Fruit fly (Drosophila melanogaster) whole organism, embryonic: ENCODE results near the gene CG5568.

Experiments used
- Adf1 ChIP-seq: fragments of 200-800 bp; sonication (Bioruptor generic); IDR thresholded peaks from 2 replicates; pipeline ENCODE4 v1.3.6; 2022; ENCODE audit warnings: missing biosample characterization, missing genetic modification characterization
- Bgb ChIP-seq: fragments of 200-800 bp; sonication (Bioruptor generic); IDR thresholded peaks from 2 replicates; pipeline ENCODE4 v1.3.6; 2022; ENCODE audit warnings: missing biosample characterization, missing genetic modification characterization; ENCODE audit not compliant: partially characterized antibody
- C15 ChIP-seq: fragments of 200-800 bp; sonication (Bioruptor generic); IDR thresholded peaks from 3 replicates; pipeline ENCODE4 v1.3.6; 2022; ENCODE audit warnings: missing biosample characterization, missing genetic modification characterization
- CG13775 ChIP-seq: fragments of 200-800 bp; sonication (Bioruptor generic); optimal IDR thresholded peaks from 3 replicates; lab custom pipeline; 2017; ENCODE audit warnings: missing biosample characterization, mild to moderate bottlenecking, missing genetic modification characterization
- CG14441 ChIP-seq: fragments of 200-800 bp; sonication (Bioruptor generic); IDR thresholded peaks from 2 replicates; pipeline ENCODE4 v1.3.6; 2022; ENCODE audit warnings: missing biosample characterization, missing genetic modification characterization
- CG17385 ChIP-seq: fragments of 200-800 bp; sonication (Bioruptor generic); optimal IDR thresholded peaks from 3 replicates; lab custom pipeline; 2018; ENCODE audit warnings: missing biosample characterization, mild to moderate bottlenecking, missing genetic modification characterization
- CG17568 ChIP-seq: fragments of 200-800 bp; sonication (Bioruptor generic); optimal IDR thresholded peaks from 2 replicates; lab custom pipeline; 2018; ENCODE audit warnings: missing biosample characterization, mild to moderate bottlenecking, missing genetic modification characterization, moderate library complexity
- CG18599 ChIP-seq: fragments of 200-800 bp; sonication (Bioruptor generic); optimal IDR thresholded peaks from 3 replicates; lab custom pipeline; 2017; ENCODE audit warnings: missing biosample characterization, missing genetic modification characterization, mild to moderate bottlenecking, moderate library complexity, missing genetic modification reagents
- CG2116 ChIP-seq: fragments of 200-800 bp; sonication (Bioruptor generic); optimal IDR thresholded peaks from 3 replicates; lab custom pipeline; 2018; ENCODE audit warnings: missing biosample characterization, mild to moderate bottlenecking, missing genetic modification characterization
- CG3163 ChIP-seq: fragments of 200-800 bp; sonication (Bioruptor generic); optimal IDR thresholded peaks from 3 replicates; lab custom pipeline; 2016; ENCODE audit warnings: missing biosample characterization, missing genetic modification characterization
- CG42726 ChIP-seq: fragments of 200-800 bp; sonication (Bioruptor generic); IDR thresholded peaks from 2 replicates; pipeline ENCODE4 v1.3.6; 2022; ENCODE audit warnings: missing biosample characterization, missing genetic modification characterization; ENCODE audit not compliant: partially characterized antibody
- CG4730 ChIP-seq: fragments of 200-800 bp; sonication (Bioruptor generic); IDR thresholded peaks from 2 replicates; pipeline ENCODE4 v1.3.6; 2022; ENCODE audit warnings: missing biosample characterization, missing genetic modification characterization
- CG6254 ChIP-seq: fragments of 200-800 bp; sonication (Bioruptor generic); optimal IDR thresholded peaks from 3 replicates; lab custom pipeline; 2017; ENCODE audit warnings: mild to moderate bottlenecking, missing biosample characterization, missing genetic modification reagents, missing genetic modification characterization
- CG7786 ChIP-seq: fragments of 200-800 bp; sonication (Bioruptor generic); optimal IDR thresholded peaks from 2 replicates; lab custom pipeline; 2016; ENCODE audit warnings: missing biosample characterization, missing genetic modification characterization
- CG8388 ChIP-seq: fragments of 200-800 bp; sonication (Bioruptor generic); optimal IDR thresholded peaks from 2 replicates; lab custom pipeline; 2019; ENCODE audit warnings: missing biosample characterization, mild to moderate bottlenecking, missing genetic modification characterization, moderate library complexity
- Deaf1 ChIP-seq: fragments of 200-800 bp; optimal IDR thresholded peaks from 3 replicates; lab custom pipeline; 2019; ENCODE audit warnings: missing biosample characterization, mild to moderate bottlenecking, missing genetic modification characterization, moderate library complexity
- Dfd ChIP-seq, 2 experiments: fragments of >200 bp; optimal IDR thresholded peaks; 2 replicates each; lab custom pipeline; 2017; ENCODE audit warnings: missing biosample characterization in 2 of 2, missing genetic modification characterization in 2 of 2
- Dll ChIP-seq: fragments of 200-800 bp; sonication (Bioruptor generic); IDR thresholded peaks from 4 replicates; pipeline ENCODE4 v1.3.6; 2022; ENCODE audit warnings: missing biosample characterization, missing genetic modification characterization; ENCODE audit not compliant: partially characterized antibody
- Dref ChIP-seq: fragments of 200-800 bp; sonication (Bioruptor generic); IDR thresholded peaks from 2 replicates; pipeline ENCODE4 v1.3.6; 2022; ENCODE audit warnings: missing biosample characterization, missing genetic modification characterization
- Drgx ChIP-seq: fragments of 200-800 bp; sonication (Bioruptor generic); IDR thresholded peaks from 2 replicates; pipeline ENCODE4 v1.3.6; 2022; ENCODE audit warnings: missing biosample characterization, missing genetic modification characterization
- E2f2 ChIP-seq: fragments of 200-800 bp; sonication (Bioruptor generic); IDR thresholded peaks from 2 replicates; pipeline ENCODE4 v1.3.6; 2022; ENCODE audit warnings: missing biosample characterization, missing genetic modification characterization
- ERR ChIP-seq: fragments of 200-800 bp; sonication (Bioruptor generic); optimal IDR thresholded peaks from 2 replicates; lab custom pipeline; 2016; ENCODE audit warnings: missing biosample characterization, missing genetic modification characterization
- Lhr ChIP-seq: fragments of 200-800 bp; sonication (Bioruptor generic); optimal IDR thresholded peaks from 3 replicates; lab custom pipeline; 2017; ENCODE audit warnings: mild to moderate bottlenecking, missing biosample characterization, missing genetic modification reagents, missing genetic modification characterization
- MESR4 ChIP-seq: fragments of 200-800 bp; sonication (Bioruptor generic); optimal IDR thresholded peaks from 2 replicates; lab custom pipeline; 2018; ENCODE audit warnings: missing biosample characterization, mild to moderate bottlenecking, missing genetic modification characterization, moderate library complexity
- Mes4 ChIP-seq: fragments of 200-800 bp; sonication (Bioruptor generic); optimal IDR thresholded peaks from 2 replicates; lab custom pipeline; 2016; ENCODE audit warnings: missing biosample characterization, missing genetic modification characterization
- NfI ChIP-seq: fragments of 200-800 bp; sonication (Bioruptor generic); optimal IDR thresholded peaks from 3 replicates; lab custom pipeline; 2018; ENCODE audit warnings: missing biosample characterization, mild to moderate bottlenecking, missing genetic modification characterization, moderate library complexity
- Scr ChIP-seq: fragments of 200-800 bp; sonication (Bioruptor generic); IDR thresholded peaks from 2 replicates; pipeline ENCODE4 v1.3.6; 2022; ENCODE audit warnings: missing biosample characterization, missing genetic modification characterization; ENCODE audit not compliant: partially characterized antibody
- Sry-δ ChIP-seq: fragments of 200-800 bp; sonication (Bioruptor generic); optimal IDR thresholded peaks from 2 replicates; lab custom pipeline; 2016; ENCODE audit warnings: missing biosample characterization, missing genetic modification characterization
- Stat92E ChIP-seq, 3 experiments: fragments of >200 bp in 2 of 3; fragments of 200-800 bp in 1 of 3; sonication (Bioruptor generic) in 1 of 3; optimal IDR thresholded peaks; 2 replicates each; lab custom pipeline; 2017 to 2019; ENCODE audit warnings: missing biosample characterization in 3 of 3, missing genetic modification characterization in 3 of 3, mild to moderate bottlenecking in 1 of 3, moderate library complexity in 1 of 3
- Trl ChIP-seq, 3 experiments: fragments of >200 bp in 2 of 3; fragments of 200-800 bp in 1 of 3; sonication (Bioruptor generic) in 1 of 3; optimal IDR thresholded peaks; 2 replicates in 1 of 3; 3 replicates in 2 of 3; lab custom pipeline; 2016 to 2017; ENCODE audit warnings: missing biosample characterization in 1 of 3, missing genetic modification characterization in 1 of 3
- amos ChIP-seq: fragments of 200-800 bp; sonication (Bioruptor generic); IDR thresholded peaks from 2 replicates; pipeline ENCODE4 v1.3.6; 2022; ENCODE audit warnings: missing biosample characterization, missing genetic modification characterization; ENCODE audit not compliant: partially characterized antibody
- ase ChIP-seq: fragments of 200-800 bp; sonication (Bioruptor generic); IDR thresholded peaks from 3 replicates; pipeline ENCODE4 v1.3.6; 2022; ENCODE audit warnings: missing biosample characterization, missing genetic modification characterization
- cato ChIP-seq: fragments of 200-800 bp; sonication (Bioruptor generic); optimal IDR thresholded peaks from 2 replicates; lab custom pipeline; 2016; ENCODE audit warnings: missing biosample characterization, missing genetic modification characterization, borderline replicate concordance
- chif ChIP-seq, 2 experiments: fragments of 200-800 bp; sonication (Bioruptor generic); optimal IDR thresholded peaks; 3 replicates each; lab custom pipeline; 2016; ENCODE audit warnings: missing biosample characterization in 2 of 2, missing genetic modification characterization in 2 of 2
- chinmo ChIP-seq: fragments of 200-800 bp; sonication (Bioruptor generic); IDR thresholded peaks from 4 replicates; pipeline ENCODE4 v1.3.6; 2022; ENCODE audit warnings: missing biosample characterization, missing genetic modification characterization; ENCODE audit not compliant: partially characterized antibody
- ci ChIP-seq: fragments of 200-800 bp; sonication (Bioruptor generic); IDR thresholded peaks from 3 replicates; pipeline ENCODE4 v1.3.6; 2022; ENCODE audit warnings: missing biosample characterization, missing genetic modification characterization
- da ChIP-seq: fragments of 200-800 bp; sonication (Bioruptor generic); optimal IDR thresholded peaks from 2 replicates; lab custom pipeline; 2016; ENCODE audit warnings: missing biosample characterization, missing genetic modification characterization
- disco-r ChIP-seq: fragments of 200-800 bp; sonication (Bioruptor generic); optimal IDR thresholded peaks from 2 replicates; lab custom pipeline; 2016; ENCODE audit warnings: missing biosample characterization, missing genetic modification characterization
- gt ChIP-seq: fragments of 200-800 bp; sonication (Bioruptor generic); IDR thresholded peaks from 2 replicates; pipeline ENCODE4 v1.3.6; 2022; ENCODE audit warnings: missing biosample characterization, missing genetic modification characterization
- inv ChIP-seq: fragments of 200-800 bp; sonication (Bioruptor generic); IDR thresholded peaks from 2 replicates; pipeline ENCODE4 v1.3.6; 2022; ENCODE audit warnings: missing biosample characterization, missing genetic modification characterization; ENCODE audit not compliant: partially characterized antibody
- knrl ChIP-seq: fragments of 200-800 bp; sonication (Bioruptor generic); IDR thresholded peaks from 3 replicates; pipeline ENCODE4 v1.3.6; 2022; ENCODE audit warnings: missing biosample characterization, missing genetic modification characterization; ENCODE audit not compliant: partially characterized antibody
- nau ChIP-seq: fragments of 200-800 bp; sonication (Bioruptor generic); optimal IDR thresholded peaks from 3 replicates; lab custom pipeline; 2017; ENCODE audit warnings: missing biosample characterization, mild to moderate bottlenecking, missing genetic modification characterization, missing genetic modification reagents
- onecut ChIP-seq: fragments of 200-800 bp; sonication (Bioruptor generic); IDR thresholded peaks from 2 replicates; pipeline ENCODE4 v1.3.6; 2022; ENCODE audit warnings: missing biosample characterization, missing genetic modification characterization
- sim ChIP-seq: fragments of 200-800 bp; sonication (Bioruptor generic); IDR thresholded peaks from 2 replicates; pipeline ENCODE4 v1.3.6; 2022; ENCODE audit warnings: missing biosample characterization, missing genetic modification characterization
- ssp ChIP-seq: fragments of 200-800 bp; sonication (Bioruptor generic); IDR thresholded peaks from 2 replicates; pipeline ENCODE4 v1.3.6; 2022; ENCODE audit warnings: missing biosample characterization, missing genetic modification characterization
- vvl ChIP-seq: fragments of 200-800 bp; sonication (Bioruptor generic); IDR thresholded peaks from 2 replicates; pipeline ENCODE4 v1.3.6; 2022; ENCODE audit warnings: missing biosample characterization, missing genetic modification characterization
- z ChIP-seq: fragments of 200-800 bp; sonication (Bioruptor generic); IDR thresholded peaks from 3 replicates; pipeline ENCODE4 v1.3.6; 2022; ENCODE audit warnings: missing biosample characterization, missing genetic modification characterization
- zen ChIP-seq: fragments of 200-800 bp; sonication (Bioruptor generic); optimal IDR thresholded peaks from 3 replicates; lab custom pipeline; 2018; ENCODE audit warnings: missing biosample characterization, mild to moderate bottlenecking, missing genetic modification characterization, moderate library complexity

CG5568 gene

DNA sequence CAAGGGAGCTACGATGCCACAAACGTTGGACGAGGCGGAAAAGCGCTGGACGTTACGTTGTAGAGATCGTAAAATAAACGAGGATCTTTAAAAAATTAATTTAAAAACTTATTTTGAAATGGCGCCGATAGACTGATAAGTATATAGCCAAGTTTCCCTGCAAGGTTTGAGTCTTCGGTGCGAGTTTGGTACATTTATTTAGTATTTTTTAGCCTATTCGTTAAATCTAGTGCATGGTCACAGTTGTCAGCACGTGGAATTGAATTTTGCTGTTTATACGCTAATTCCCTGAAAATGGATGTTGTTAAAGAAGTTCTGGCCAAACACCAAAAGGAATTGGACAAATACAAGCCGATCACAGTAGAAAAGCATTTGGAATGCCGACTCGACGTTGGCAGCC, 28.0 kb downstream of the CG5568 start, which contains the start of gene CG32409 (continued):
- TF ChIP-seq CG6254 (GFP tag; lab: Kevin White, UChicago), result no peak
- TF ChIP-seq chinmo (GFP tag; lab: Robert Waterston, UW), result 0 out of 4 replicates have a peak, but pooled peaks have one; percentile 36
- peak; percentile 39; the same call in 1 of the 2 replicates for TF ChIP-seq amos (GFP tag; lab: Robert Waterston, UW)
- no peak for TF ChIP-seq NfI (GFP tag; lab: Kevin White, UChicago)
- TF ChIP-seq Dref (GFP tag; lab: Robert Waterston, UW), result peak; percentile 88
- no peak for TF ChIP-seq C15 (GFP tag; lab: Robert Waterston, UW)
- TF ChIP-seq MESR4 (GFP tag; lab: Kevin White, UChicago), result peak; percentile 54
- no peak for TF ChIP-seq CG4730 (GFP tag; lab: Robert Waterston, UW)
- peak in 1 of 3 experiments; percentile 62 for TF ChIP-seq Stat92E (GFP tag; optimal IDR thresholded peaks at IDR 0.05; lab: Kevin White, UChicago)
- TF ChIP-seq nau, result no peak
- peak; percentile 68 for TF ChIP-seq CG2116 (GFP tag; lab: Kevin White, UChicago)
- 0 out of 4 replicates have a peak, but pooled peaks have one; percentile 35 for TF ChIP-seq Dll (GFP tag; lab: Robert Waterston, UW)
- TF ChIP-seq CG8388 (GFP tag; lab: Kevin White, UChicago), result no peak
- TF ChIP-seq zen (tag; lab: Kevin White, UChicago), result no peak
- TF ChIP-seq Mes4 (GFP tag; lab: Kevin White, UChicago), result no peak
- no peak for TF ChIP-seq ERR (GFP tag; lab: Kevin White, UChicago)
- no peak for TF ChIP-seq sim (GFP tag; lab: Robert Waterston, UW)
- TF ChIP-seq Scr (GFP tag; lab: Robert Waterston, UW), result 0 out of 2 replicates have a peak, but pooled peaks have one; percentile 17
- no peak for TF ChIP-seq inv
- no peak for TF ChIP-seq CG18599 (GFP tag; lab: Kevin White, UChicago)
- TF ChIP-seq E2f2, result peak; percentile 99
- TF ChIP-seq knrl, result 0 out of 3 replicates have a peak, but pooled peaks have one; percentile 15
- peak in 1 of 2 experiments; percentile 14 for TF ChIP-seq chif (GFP tag; optimal IDR thresholded peaks at IDR 0.05; lab: Kevin White, UChicago)
- TF ChIP-seq ase, result no peak
- TF ChIP-seq cato (GFP tag; lab: Kevin White, UChicago), result no peak
- no peak for TF ChIP-seq CG17568 (GFP tag; lab: Kevin White, UChicago)
- 0 out of 2 replicates have a peak, but pooled peaks have one; percentile 7 for TF ChIP-seq ssp (GFP tag; lab: Robert Waterston, UW)
- peak; percentile 74 for TF ChIP-seq Sry-δ
- TF ChIP-seq da (GFP tag; lab: Kevin White, UChicago), result no peak
- TF ChIP-seq Lhr, result peak; percentile 72
- TF ChIP-seq CG13775, result no peak

DNA sequence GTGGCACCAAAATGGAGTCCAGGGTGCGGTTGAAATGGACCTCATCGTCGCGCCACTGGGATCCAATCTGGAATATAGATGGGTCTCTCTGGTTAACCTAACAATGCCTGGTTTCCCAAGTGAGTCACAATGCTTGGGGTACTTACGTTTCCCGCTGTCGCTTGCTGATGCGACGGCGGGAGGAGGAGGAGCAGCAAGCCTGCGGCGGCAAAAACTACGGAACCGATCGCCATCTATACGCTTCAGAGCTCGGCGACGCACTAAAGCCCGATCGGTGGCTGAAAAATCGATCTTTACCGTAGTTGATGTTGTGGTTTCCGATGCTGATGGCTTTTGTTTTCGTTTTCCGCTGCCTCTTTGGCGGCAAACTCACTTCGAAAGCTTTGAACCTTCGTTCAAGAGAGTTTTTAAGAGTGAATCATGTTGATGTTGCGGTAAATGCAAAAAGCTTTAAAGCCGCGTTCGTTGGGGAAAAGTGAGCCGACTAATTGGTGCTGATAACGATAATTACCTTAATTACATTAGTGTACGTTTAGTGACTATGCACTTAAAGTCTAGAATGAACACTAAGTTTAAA, 31.0 kb downstream of the CG5568 start, which contains the start of gene QC:
Gene QC, minus strand, starts transcription at position 268 of the 577 bp plus-strand sequence.
- TF ChIP-seq Bgb (GFP tag; lab: Robert Waterston, UW) (peak; percentile 15; the same call in 1 of the 2 replicates), CG42726 (0 out of 2 replicates have a peak, but pooled peaks have one; percentile 9), ci (peak; percentile 43; the same call in 1 of the 3 replicates), inv (no peak), Adf1 (GFP tag; lab: Robert Waterston, UW) (peak; percentile 49), Dfd (GFP tag; optimal IDR thresholded peaks at IDR 0.05; lab: Kevin White, UChicago) (no peak), onecut (peak; percentile 84), Drgx (peak; percentile 29; the same call in 1 of the 2 replicates), disco-r (GFP tag; lab: Kevin White, UChicago) (no peak), CG7786 (no peak), Trl (optimal IDR thresholded peaks at IDR 0.05; lab: Kevin White, UChicago) (peak in 1 of 2 experiments; percentile 25), Trl (GFP tag; optimal IDR thresholded peaks at IDR 0.05; lab: Kevin White, UChicago) (no peak), gt (no peak), Deaf1 (tag; lab: Kevin White, UChicago) (peak; percentile 91), vvl (GFP tag; lab: Robert Waterston, UW) (peak; percentile 45; the same call in 1 of the 2 replicates), CG17385 (GFP tag; lab: Kevin White, UChicago) (no peak), z (GFP tag; lab: Robert Waterston, UW) (no peak), ase (0 out of 3 replicates have a peak, but pooled peaks have one; percentile 20), CG3163 (GFP tag; lab: Kevin White, UChicago) (peak; percentile 92), CG14441 (GFP tag; lab: Robert Waterston, UW) (no peak)
